Fruit fly (Drosophila melanogaster) whole organism, embryonic: Measurements from ENCODE around the gene CG11581.
A peak's percentile ranks its signal among the peaks of the same experiment; 100 is the strongest.

ENCODE experiments used
- Asciz ChIP-seq: fragments of 200-800 bp; sonication (Bioruptor generic); optimal IDR thresholded peaks from 2 replicates; lab custom pipeline; 2017; ENCODE audit warnings: missing biosample characterization, mild to moderate bottlenecking, missing genetic modification characterization, missing genetic modification reagents
- CG10979 ChIP-seq: fragments of 200-800 bp; sonication (Bioruptor generic); optimal IDR thresholded peaks from 2 replicates; lab custom pipeline; 2018; ENCODE audit warnings: missing biosample characterization, mild to moderate bottlenecking, missing genetic modification characterization, moderate library complexity
- CG11696 ChIP-seq: fragments of 200-800 bp; sonication (Bioruptor generic); IDR thresholded peaks from 2 replicates; pipeline ENCODE4 v1.3.6; 2022; ENCODE audit warnings: missing biosample characterization, missing genetic modification characterization
- CG12391 ChIP-seq: fragments of 200-800 bp; sonication (Bioruptor generic); optimal IDR thresholded peaks from 3 replicates; lab custom pipeline; 2018; ENCODE audit warnings: missing biosample characterization, mild to moderate bottlenecking, missing genetic modification characterization, moderate library complexity
- CG14014 ChIP-seq: fragments of 200-800 bp; sonication (Bioruptor generic); IDR thresholded peaks from 2 replicates; pipeline ENCODE4 v1.3.6; 2022; ENCODE audit warnings: missing biosample characterization, missing genetic modification characterization
- CG14050 ChIP-seq: fragments of 200-800 bp; sonication (Bioruptor generic); IDR thresholded peaks from 3 replicates; pipeline ENCODE4 v1.3.6; 2022; ENCODE audit warnings: missing biosample characterization, missing genetic modification characterization
- CG14710 ChIP-seq: fragments of 200-800 bp; sonication (Bioruptor generic); optimal IDR thresholded peaks from 3 replicates; lab custom pipeline; 2019; ENCODE audit warnings: missing biosample characterization, mild to moderate bottlenecking, missing genetic modification characterization, moderate library complexity
- CG15479 ChIP-seq: fragments of 200-800 bp; sonication (Bioruptor generic); optimal IDR thresholded peaks from 3 replicates; lab custom pipeline; 2019; ENCODE audit warnings: missing biosample characterization, mild to moderate bottlenecking, missing genetic modification characterization, moderate library complexity
- CG15601 ChIP-seq: fragments of 200-800 bp; sonication (Bioruptor generic); optimal IDR thresholded peaks from 3 replicates; lab custom pipeline; 2019; ENCODE audit warnings: missing biosample characterization, mild to moderate bottlenecking, missing genetic modification characterization, moderate library complexity
- CG15696 ChIP-seq: fragments of 200-800 bp; sonication (Bioruptor generic); optimal IDR thresholded peaks from 2 replicates; lab custom pipeline; 2019; ENCODE audit warnings: missing biosample characterization, mild to moderate bottlenecking, missing genetic modification characterization, moderate library complexity
- CG17385 ChIP-seq: fragments of 200-800 bp; sonication (Bioruptor generic); optimal IDR thresholded peaks from 3 replicates; lab custom pipeline; 2018; ENCODE audit warnings: missing biosample characterization, mild to moderate bottlenecking, missing genetic modification characterization
- CG17612 ChIP-seq: fragments of 200-800 bp; sonication (Bioruptor generic); IDR thresholded peaks from 2 replicates; pipeline ENCODE4 v1.3.6; 2022; ENCODE audit warnings: missing biosample characterization, missing genetic modification characterization
- CG18476 ChIP-seq: fragments of 200-800 bp; sonication (Bioruptor generic); optimal IDR thresholded peaks from 2 replicates; lab custom pipeline; 2016; ENCODE audit warnings: missing biosample characterization, mild to moderate bottlenecking, missing genetic modification characterization
- CG2199 ChIP-seq: fragments of 200-800 bp; sonication (Bioruptor generic); IDR thresholded peaks from 3 replicates; pipeline ENCODE4 v1.3.6; 2022; ENCODE audit warnings: missing biosample characterization, missing genetic modification characterization
- CG2875 ChIP-seq: fragments of 200-800 bp; sonication (Bioruptor generic); optimal IDR thresholded peaks from 2 replicates; lab custom pipeline; 2017; ENCODE audit warnings: missing biosample characterization, mild to moderate bottlenecking, missing genetic modification characterization, missing genetic modification reagents
- CG31365 ChIP-seq: fragments of 200-800 bp; sonication (Bioruptor generic); optimal IDR thresholded peaks from 2 replicates; lab custom pipeline; 2018; ENCODE audit warnings: missing biosample characterization, mild to moderate bottlenecking, missing genetic modification characterization
- CG32772 ChIP-seq: fragments of 200-800 bp; sonication (Bioruptor generic); IDR thresholded peaks from 2 replicates; pipeline ENCODE4 v1.3.6; 2022; ENCODE audit warnings: missing biosample characterization, missing genetic modification characterization
- CG34422 ChIP-seq: fragments of 200-800 bp; sonication (Bioruptor generic); IDR thresholded peaks from 3 replicates; pipeline ENCODE4 v1.3.6; 2022; ENCODE audit warnings: missing biosample characterization, missing genetic modification characterization
- CG5180 ChIP-seq: fragments of 200-800 bp; sonication (Bioruptor generic); optimal IDR thresholded peaks from 3 replicates; lab custom pipeline; 2017; ENCODE audit warnings: missing biosample characterization, missing genetic modification characterization, mild to moderate bottlenecking, moderate library complexity, missing genetic modification reagents
- CG6254 ChIP-seq: fragments of 200-800 bp; sonication (Bioruptor generic); optimal IDR thresholded peaks from 3 replicates; lab custom pipeline; 2017; ENCODE audit warnings: mild to moderate bottlenecking, missing biosample characterization, missing genetic modification reagents, missing genetic modification characterization
- CG7556 ChIP-seq: fragments of 200-800 bp; sonication (Bioruptor generic); optimal IDR thresholded peaks from 2 replicates; lab custom pipeline; 2017; ENCODE audit warnings: missing biosample characterization, mild to moderate bottlenecking, missing genetic modification characterization
- CG7786 ChIP-seq: fragments of 200-800 bp; sonication (Bioruptor generic); optimal IDR thresholded peaks from 2 replicates; lab custom pipeline; 2016; ENCODE audit warnings: missing biosample characterization, missing genetic modification characterization
- CHES-1-like ChIP-seq: fragments of 200-800 bp; sonication (Bioruptor generic); optimal IDR thresholded peaks from 2 replicates; lab custom pipeline; 2016; ENCODE audit warnings: missing biosample characterization, missing genetic modification characterization
- CkIIα-i1 ChIP-seq: fragments of 200-800 bp; sonication (Bioruptor generic); IDR thresholded peaks from 2 replicates; pipeline ENCODE4 v1.3.6; 2022; ENCODE audit warnings: missing biosample characterization, missing genetic modification characterization
- CoRest ChIP-seq: fragments of 200-800 bp; sonication (Bioruptor generic); optimal IDR thresholded peaks from 3 replicates; lab custom pipeline; 2018; ENCODE audit warnings: missing biosample characterization, mild to moderate bottlenecking, missing genetic modification characterization, moderate library complexity
- Dbx ChIP-seq: fragments of 200-800 bp; sonication (Bioruptor generic); IDR thresholded peaks from 3 replicates; pipeline ENCODE4 v1.3.6; 2022; ENCODE audit warnings: missing biosample characterization, missing genetic modification characterization
- Dp ChIP-seq: fragments of 200-800 bp; sonication (Bioruptor generic); optimal IDR thresholded peaks from 2 replicates; lab custom pipeline; 2018; ENCODE audit warnings: missing biosample characterization, mild to moderate bottlenecking, missing genetic modification characterization, moderate library complexity
- Drgx ChIP-seq: fragments of 200-800 bp; sonication (Bioruptor generic); IDR thresholded peaks from 2 replicates; pipeline ENCODE4 v1.3.6; 2022; ENCODE audit warnings: missing biosample characterization, missing genetic modification characterization
- Ets97D ChIP-seq: fragments of 200-800 bp; sonication (Bioruptor generic); optimal IDR thresholded peaks from 3 replicates; lab custom pipeline; 2016; ENCODE audit warnings: missing biosample characterization, missing genetic modification characterization
- Fer1 ChIP-seq: fragments of 200-800 bp; sonication (Bioruptor generic); optimal IDR thresholded peaks from 2 replicates; lab custom pipeline; 2017; ENCODE audit warnings: missing biosample characterization, mild to moderate bottlenecking, missing genetic modification characterization
- Fer2 ChIP-seq: fragments of 200-800 bp; sonication (Bioruptor generic); optimal IDR thresholded peaks from 2 replicates; lab custom pipeline; 2018; ENCODE audit warnings: missing biosample characterization, mild to moderate bottlenecking, missing genetic modification characterization, moderate library complexity
- GATAe ChIP-seq: fragments of 200-800 bp; sonication (Bioruptor generic); conservative IDR thresholded peaks from 2 replicates; pipeline ENCODE4 v1.3.6; 2022; ENCODE audit warnings: missing biosample characterization, missing genetic modification characterization
- Gug ChIP-seq: fragments of 200-800 bp; sonication (Bioruptor generic); IDR thresholded peaks from 4 replicates; pipeline ENCODE4 v1.3.6; 2022; ENCODE audit warnings: missing biosample characterization, missing genetic modification characterization
- Hmx ChIP-seq: fragments of 200-800 bp; sonication (Bioruptor generic); optimal IDR thresholded peaks from 2 replicates; lab custom pipeline; 2016; ENCODE audit warnings: missing biosample characterization, missing genetic modification characterization
- Meics ChIP-seq: fragments of 200-800 bp; sonication (Bioruptor generic); optimal IDR thresholded peaks from 2 replicates; lab custom pipeline; 2017; ENCODE audit warnings: missing biosample characterization, mild to moderate bottlenecking, missing genetic modification characterization
- Rfx ChIP-seq: fragments of 200-800 bp; sonication (Bioruptor generic); IDR thresholded peaks from 2 replicates; pipeline ENCODE4 v1.3.6; 2022; ENCODE audit warnings: missing biosample characterization, missing genetic modification characterization
- bbx ChIP-seq: fragments of 200-800 bp; sonication (Bioruptor generic); IDR thresholded peaks from 2 replicates; pipeline ENCODE4 v1.3.6; 2022; ENCODE audit warnings: missing biosample characterization, missing genetic modification characterization; ENCODE audit not compliant: partially characterized antibody
- da ChIP-seq: fragments of 200-800 bp; sonication (Bioruptor generic); optimal IDR thresholded peaks from 2 replicates; lab custom pipeline; 2016; ENCODE audit warnings: missing biosample characterization, missing genetic modification characterization
- dysf ChIP-seq: fragments of 200-800 bp; sonication (Bioruptor generic); IDR thresholded peaks from 3 replicates; pipeline ENCODE4 v1.3.6; 2022; ENCODE audit warnings: missing biosample characterization, missing genetic modification characterization
- gcm ChIP-seq: fragments of 200-800 bp; sonication (Bioruptor generic); optimal IDR thresholded peaks from 2 replicates; lab custom pipeline; 2019; ENCODE audit warnings: missing biosample characterization, mild to moderate bottlenecking, missing genetic modification characterization, moderate library complexity
- gcm2 ChIP-seq: fragments of 200-800 bp; sonication (Bioruptor generic); optimal IDR thresholded peaks from 2 replicates; lab custom pipeline; 2016; ENCODE audit warnings: missing biosample characterization, missing genetic modification characterization
- insv ChIP-seq, 2 experiments: fragments of 200-800 bp; sonication (Bioruptor generic); optimal IDR thresholded peaks; 3 replicates each; lab custom pipeline; 2016 to 2018; ENCODE audit warnings: missing biosample characterization in 2 of 2, missing genetic modification characterization in 2 of 2
- jing ChIP-seq: fragments of 200-800 bp; sonication (Bioruptor generic); optimal IDR thresholded peaks from 2 replicates; lab custom pipeline; 2018; ENCODE audit warnings: missing biosample characterization, mild to moderate bottlenecking, missing genetic modification characterization
- nerfin-1 ChIP-seq: fragments of 200-800 bp; sonication (Bioruptor generic); optimal IDR thresholded peaks from 3 replicates; lab custom pipeline; 2019; ENCODE audit warnings: missing biosample characterization, mild to moderate bottlenecking, missing genetic modification characterization, moderate library complexity
- onecut ChIP-seq: fragments of 200-800 bp; sonication (Bioruptor generic); IDR thresholded peaks from 2 replicates; pipeline ENCODE4 v1.3.6; 2022; ENCODE audit warnings: missing biosample characterization, missing genetic modification characterization
- pho ChIP-seq: fragments of 200-800 bp; sonication (Bioruptor generic); optimal IDR thresholded peaks from 2 replicates; lab custom pipeline; 2016; ENCODE audit warnings: missing biosample characterization, missing genetic modification characterization
- ranshi ChIP-seq: fragments of 200-800 bp; sonication (Bioruptor generic); IDR thresholded peaks from 2 replicates; pipeline ENCODE4 v1.3.6; 2022; ENCODE audit warnings: missing biosample characterization, missing genetic modification characterization
- sob ChIP-seq: fragments of 200-800 bp; sonication (Bioruptor generic); IDR thresholded peaks from 2 replicates; pipeline ENCODE4 v1.3.6; 2022; ENCODE audit warnings: missing biosample characterization, missing genetic modification characterization
- stc ChIP-seq: fragments of 200-800 bp; sonication (Bioruptor generic); IDR thresholded peaks from 2 replicates; pipeline ENCODE4 v1.3.6; 2022; ENCODE audit warnings: missing biosample characterization, missing genetic modification characterization
- tll ChIP-seq, 2 experiments: fragments of 200-800 bp in 1 of 2; fragments of >200 bp in 1 of 2; sonication (Bioruptor generic) in 1 of 2; optimal IDR thresholded peaks; 2 replicates each; lab custom pipeline; 2017 to 2019; ENCODE audit warnings: missing biosample characterization in 2 of 2, missing genetic modification characterization in 2 of 2, mild to moderate bottlenecking in 1 of 2, moderate library complexity in 1 of 2

Gene CG11581

dm6 chrX:14211250-14211944 lies 34.7 kb downstream of the CG11581 start (continued):
- TF ChIP-seq CHES-1-like (GFP tag; lab: Kevin White, UChicago) (no peak), Drgx (no peak), GATAe (GFP tag; lab: Robert Waterston, UW) (no peak), tll (GFP tag; optimal IDR thresholded peaks at IDR 0.05; lab: Kevin White, UChicago) (no peak), gcm2 (GFP tag; lab: Kevin White, UChicago) (no peak), dysf (GFP tag; lab: Robert Waterston, UW) (no peak), CG5180 (GFP tag; lab: Kevin White, UChicago) (peak; percentile 22), CG2199 (GFP tag; lab: Robert Waterston, UW) (peak; percentile 70; the same call in 2 of the 3 replicates), CG14050 (no peak), CG7556 (GFP tag; lab: Kevin White, UChicago) (peak; percentile 3), CoRest (no peak), CG2875 (GFP tag; lab: Kevin White, UChicago) (no peak), CG14710 (tag; lab: Kevin White, UChicago) (no peak), CkIIα-i1 (GFP tag; lab: Robert Waterston, UW) (no peak), jing (GFP tag; lab: Kevin White, UChicago) (no peak), pho (GFP tag; lab: Kevin White, UChicago) (no peak), Gug (GFP tag; lab: Robert Waterston, UW) (no peak), nerfin-1 (tag; lab: Kevin White, UChicago) (no peak), CG12391 (tag; lab: Kevin White, UChicago) (no peak), CG17612 (GFP tag; lab: Robert Waterston, UW) (no peak), Asciz (GFP tag; lab: Kevin White, UChicago) (no peak), CG7786 (no peak), CG15601 (tag; lab: Kevin White, UChicago) (no peak), Fer2 (tag; lab: Kevin White, UChicago) (no peak), da (GFP tag; lab: Kevin White, UChicago) (no peak), Dp (GFP tag; lab: Kevin White, UChicago) (no peak), onecut (GFP tag; lab: Robert Waterston, UW) (no peak), sob (GFP tag; lab: Robert Waterston, UW) (no peak), CG32772 (no peak), Rfx (peak; percentile 31; the same call in 1 of the 2 replicates), CG14014 (GFP tag; lab: Robert Waterston, UW) (no peak), insv (GFP tag; optimal IDR thresholded peaks at IDR 0.05; lab: Kevin White, UChicago) (no peak), CG17385 (no peak), Meics (GFP tag; lab: Kevin White, UChicago) (peak; percentile 3), bbx (peak; percentile 45; the same call in 1 of the 2 replicates), Ets97D (GFP tag; lab: Kevin White, UChicago) (no peak), Hmx (GFP tag; lab: Kevin White, UChicago) (no peak), CG15479 (GFP tag; lab: Kevin White, UChicago) (no peak), Dbx (GFP tag; lab: Robert Waterston, UW) (no peak), CG11696 (GFP tag; lab: Robert Waterston, UW) (no peak), CG31365 (tag; lab: Kevin White, UChicago) (no peak), gcm (no peak), CG34422 (no peak), stc (GFP tag; lab: Robert Waterston, UW) (no peak), CG10979 (tag; lab: Kevin White, UChicago) (no peak), CG18476 (GFP tag; lab: Kevin White, UChicago) (no peak), ranshi (no peak), Fer1 (no peak), CG15696 (tag; lab: Kevin White, UChicago) (no peak), CG6254 (GFP tag; lab: Kevin White, UChicago) (no peak)
